Fruit fly (Drosophila melanogaster): ENCODE results near the gene CG7573.
A peak's percentile ranks its signal among the peaks of the same experiment; 100 is the strongest.

The CG7573 gene

dm6 chr3L:11278448-11279320 lies 32.9 kb upstream of the CG7573 start (continued):
- no peak for TF ChIP-seq CG13894 (tag; optimal IDR thresholded peaks at IDR 0.05)
- no peak for TF ChIP-seq B-H1 (GFP tag; IDR thresholded peaks at IDR 0.05)
- no peak for TF ChIP-seq CG8478 (optimal IDR thresholded peaks at IDR 0.05)
- TF ChIP-seq CoRest (tag; optimal IDR thresholded peaks at IDR 0.05): peak; percentile 67
- no peak for TF ChIP-seq salm (tag; optimal IDR thresholded peaks at IDR 0.05)
- TF ChIP-seq Mad (GFP tag; optimal IDR thresholded peaks at IDR 0.05): no peak
- no peak for TF ChIP-seq CG15479 (GFP tag; optimal IDR thresholded peaks at IDR 0.05)
- TF ChIP-seq CG11696 (GFP tag; IDR thresholded peaks at IDR 0.05): no peak
- no peak for TF ChIP-seq ewg (GFP tag; optimal IDR thresholded peaks at IDR 0.05)
- peak; percentile 14 for TF ChIP-seq CG12659 (GFP tag; optimal IDR thresholded peaks at IDR 0.05)
- TF ChIP-seq knrl (GFP tag; IDR thresholded peaks at IDR 0.05; ENCODE audit: partially characterized antibody): no peak
- TF ChIP-seq Sox102F (GFP tag; optimal IDR thresholded peaks at IDR 0.05): peak; percentile 52
- no peak for TF ChIP-seq dimm (GFP tag; IDR thresholded peaks at IDR 0.05)
- TF ChIP-seq wor (GFP tag; IDR thresholded peaks at IDR 0.05): no peak
- TF ChIP-seq CG32772 (GFP tag; IDR thresholded peaks at IDR 0.05): no peak
- TF ChIP-seq CG4404 (GFP tag; IDR thresholded peaks at IDR 0.05): no peak
- no peak for TF ChIP-seq fru (optimal IDR thresholded peaks at IDR 0.05)
- TF ChIP-seq Bteb2 (GFP tag; optimal IDR thresholded peaks at IDR 0.05): no peak
- TF ChIP-seq CG11085 (GFP tag; IDR thresholded peaks at IDR 0.05): no peak
- TF ChIP-seq insv (GFP tag; optimal IDR thresholded peaks at IDR 0.05): no peak
- no peak for TF ChIP-seq her (GFP tag; optimal IDR thresholded peaks at IDR 0.05)
- TF ChIP-seq CG10267 (tag; optimal IDR thresholded peaks at IDR 0.05): no peak
- peak; percentile 27 for TF ChIP-seq CG10543 (GFP tag; optimal IDR thresholded peaks at IDR 0.05)
- TF ChIP-seq Dref (GFP tag; IDR thresholded peaks at IDR 0.05): no peak
- no peak for TF ChIP-seq chinmo (GFP tag; IDR thresholded peaks at IDR 0.05; ENCODE audit: partially characterized antibody)
- peak; percentile 39; the same call in 1 of the 2 replicates for TF ChIP-seq esg (GFP tag; conservative IDR thresholded peaks at IDR 0.05)
- TF ChIP-seq CG15269 (tag; optimal IDR thresholded peaks at IDR 0.05): peak; percentile 54
- no peak for TF ChIP-seq CG15696 (tag; optimal IDR thresholded peaks at IDR 0.05)
- peak; percentile 50 for TF ChIP-seq sob (GFP tag; IDR thresholded peaks at IDR 0.05)
- no peak for TF ChIP-seq gt (GFP tag; IDR thresholded peaks at IDR 0.05)
- TF ChIP-seq Rfx (GFP tag; IDR thresholded peaks at IDR 0.05): peak; percentile 28
- peak; percentile 61; the same call in 1 of the 2 replicates for TF ChIP-seq slbo (GFP tag; IDR thresholded peaks at IDR 0.05)
- TF ChIP-seq fd102C (GFP tag; optimal IDR thresholded peaks at IDR 0.05): no peak
- TF ChIP-seq Dip2 (GFP tag; IDR thresholded peaks at IDR 0.05): no peak
- TF ChIP-seq CG10959 (GFP tag; IDR thresholded peaks at IDR 0.05): no peak
- no peak for TF ChIP-seq sqz (GFP tag; optimal IDR thresholded peaks at IDR 0.05)
- TF ChIP-seq Chrac-16 (GFP tag; optimal IDR thresholded peaks at IDR 0.05): no peak
- TF ChIP-seq Dfd (GFP tag; optimal IDR thresholded peaks at IDR 0.05): no peak
- TF ChIP-seq HLHmδ (GFP tag; optimal IDR thresholded peaks at IDR 0.05): no peak
- TF ChIP-seq tup (GFP tag; optimal IDR thresholded peaks at IDR 0.05): no peak
- no peak for TF ChIP-seq CG1647 (GFP tag; optimal IDR thresholded peaks at IDR 0.05)
- TF ChIP-seq CG8290 (GFP tag; optimal IDR thresholded peaks at IDR 0.05): no peak
- TF ChIP-seq CG8290 (tag; optimal IDR thresholded peaks at IDR 0.05): peak in 1 of 2 experiments; percentile 37
- no peak for TF ChIP-seq stwl (tag; optimal IDR thresholded peaks at IDR 0.05)
- TF ChIP-seq CG12155 (GFP tag; optimal IDR thresholded peaks at IDR 0.05): peak; percentile 32
- TF ChIP-seq CG11504 (tag; optimal IDR thresholded peaks at IDR 0.05): peak; percentile 41
- TF ChIP-seq danr (GFP tag; IDR thresholded peaks at IDR 0.05): no peak
- TF ChIP-seq CG1832 (GFP tag; optimal IDR thresholded peaks at IDR 0.05): no peak
- TF ChIP-seq Atf6 (GFP tag; IDR thresholded peaks at IDR 0.05): peak; percentile 72
- no peak for TF ChIP-seq pros (GFP tag; optimal IDR thresholded peaks at IDR 0.05)
- peak; percentile 38; the same call in 1 of the 2 replicates for TF ChIP-seq CG17612 (GFP tag; IDR thresholded peaks at IDR 0.05)

Measured in whole organism, embryonic.